Worm (Caenorhabditis elegans): ENCODE data around the gene T04F3.5.

- TF ChIP-seq med-1 (GFP tag; optimal IDR thresholded peaks at IDR 0.05; ENCODE audit: insufficient read depth) (no peak), flt-1 (GFP tag; IDR thresholded peaks at IDR 0.05) (no peak), ztf-23 (GFP tag; IDR thresholded peaks at IDR 0.05) (no peak), cog-1 (tag; optimal IDR thresholded peaks at IDR 0.05) (no peak), ref-1 (GFP tag; conservative IDR thresholded peaks at IDR 0.05) (no peak), tab-1 (GFP tag; IDR thresholded peaks at IDR 0.05) (no peak), klf-2 (GFP tag; conservative IDR thresholded peaks at IDR 0.05) (no peak)
Measured at ce11 chrV:11797272-11797855, 36.9 kb downstream of the T04F3.5 start.

Data from whole organism, midembryonic.